Fruit fly (Drosophila melanogaster) whole organism, prepupa: ENCODE data around the gene CG43362.

Experiments
- Blimp-1 ChIP-seq: fragments of 200-800 bp; sonication (Bioruptor generic); optimal IDR thresholded peaks from 3 replicates; lab custom pipeline; 2017; ENCODE audit warnings: missing biosample characterization, missing genetic modification characterization, mild to moderate bottlenecking, moderate library complexity, missing genetic modification reagents
- CG10631 ChIP-seq: fragments of 200-800 bp; sonication (Bioruptor generic); optimal IDR thresholded peaks from 2 replicates; lab custom pipeline; 2016; ENCODE audit warnings: missing biosample characterization, missing genetic modification characterization
- CG10669 ChIP-seq: fragments of 200-800 bp; sonication (Bioruptor generic); optimal IDR thresholded peaks from 3 replicates; lab custom pipeline; 2018; ENCODE audit warnings: missing biosample characterization, mild to moderate bottlenecking, missing genetic modification characterization, moderate library complexity
- CG11762 ChIP-seq: fragments of 200-800 bp; sonication (Bioruptor generic); optimal IDR thresholded peaks from 3 replicates; lab custom pipeline; 2016; ENCODE audit warnings: missing biosample characterization, missing genetic modification characterization; ENCODE audit not compliant: insufficient read depth
- CG1621 ChIP-seq: fragments of 200-800 bp; sonication (Bioruptor generic); optimal IDR thresholded peaks from 3 replicates; lab custom pipeline; 2018; ENCODE audit warnings: missing biosample characterization, mild to moderate bottlenecking, missing genetic modification characterization
- CG16779 ChIP-seq: fragments of 200-800 bp; sonication (Bioruptor generic); optimal IDR thresholded peaks from 3 replicates; lab custom pipeline; 2017; ENCODE audit warnings: missing biosample characterization, mild to moderate bottlenecking, missing genetic modification characterization
- CG31627 ChIP-seq: fragments of 200-800 bp; sonication (Bioruptor generic); optimal IDR thresholded peaks from 3 replicates; lab custom pipeline; 2016; ENCODE audit warnings: missing biosample characterization, missing genetic modification characterization
- CG32006 ChIP-seq: fragments of 200-800 bp; sonication (Bioruptor generic); optimal IDR thresholded peaks from 3 replicates; lab custom pipeline; 2017; ENCODE audit warnings: missing biosample characterization, mild to moderate bottlenecking, missing genetic modification characterization
- CG3919 ChIP-seq: fragments of 200-800 bp; sonication (Bioruptor generic); optimal IDR thresholded peaks from 3 replicates; lab custom pipeline; 2016; ENCODE audit warnings: missing biosample characterization, missing genetic modification characterization
- CG6163 ChIP-seq: fragments of 200-800 bp; sonication (Bioruptor generic); IDR thresholded peaks from 3 replicates; pipeline ENCODE4 v1.3.6; 2022; ENCODE audit warnings: missing biosample characterization, missing genetic modification characterization
- CG6276 ChIP-seq: fragments of 200-800 bp; sonication (Bioruptor generic); optimal IDR thresholded peaks from 2 replicates; lab custom pipeline; 2017; ENCODE audit warnings: missing biosample characterization, mild to moderate bottlenecking, missing genetic modification characterization
- CG6808 ChIP-seq: fragments of 200-800 bp; sonication (Bioruptor generic); optimal IDR thresholded peaks from 3 replicates; lab custom pipeline; 2017; ENCODE audit warnings: missing biosample characterization, missing genetic modification characterization, mild to moderate bottlenecking, moderate library complexity, missing genetic modification reagents
- CG6854 ChIP-seq: fragments of 200-800 bp; sonication (Bioruptor generic); optimal IDR thresholded peaks from 2 replicates; lab custom pipeline; 2017; ENCODE audit warnings: missing biosample characterization, mild to moderate bottlenecking, missing genetic modification characterization
- CG8119 ChIP-seq: fragments of 200-800 bp; sonication (Bioruptor generic); IDR thresholded peaks from 3 replicates; pipeline ENCODE4 v1.3.6; 2022; ENCODE audit warnings: missing biosample characterization, missing genetic modification characterization
- CG8319 ChIP-seq: fragments of 200-800 bp; sonication (Bioruptor generic); optimal IDR thresholded peaks from 3 replicates; lab custom pipeline; 2016; ENCODE audit warnings: missing biosample characterization, missing genetic modification characterization
- CG9139 ChIP-seq: fragments of 200-800 bp; sonication (Bioruptor generic); optimal IDR thresholded peaks from 3 replicates; lab custom pipeline; 2017; ENCODE audit warnings: missing biosample characterization, mild to moderate bottlenecking, missing genetic modification characterization
- Eip75B ChIP-seq: fragments of 200-800 bp; sonication (Bioruptor generic); optimal IDR thresholded peaks from 3 replicates; lab custom pipeline; 2016; ENCODE audit warnings: missing biosample characterization, missing genetic modification characterization
- Ets96B ChIP-seq: fragments of 200-800 bp; optimal IDR thresholded peaks from 2 replicates; lab custom pipeline; 2019; ENCODE audit warnings: missing biosample characterization, mild to moderate bottlenecking, missing genetic modification characterization, moderate library complexity
- Gug ChIP-seq: fragments of 200-800 bp; sonication (Bioruptor generic); IDR thresholded peaks from 2 replicates; pipeline ENCODE4 v1.3.6; 2022; ENCODE audit warnings: missing biosample characterization, missing genetic modification characterization
- Hr38 ChIP-seq: sonication (Bioruptor generic); optimal IDR thresholded peaks from 2 replicates; lab custom pipeline; 2016; ENCODE audit warnings: missing biosample characterization, missing genetic modification characterization
- Hr4 ChIP-seq: fragments of 200-800 bp; sonication (Bioruptor generic); optimal IDR thresholded peaks from 3 replicates; lab custom pipeline; 2016; ENCODE audit warnings: missing biosample characterization, missing genetic modification characterization
- OdsH ChIP-seq: fragments of 200-800 bp; sonication (Bioruptor generic); optimal IDR thresholded peaks from 3 replicates; lab custom pipeline; 2016; ENCODE audit warnings: missing biosample characterization, missing genetic modification characterization
- Sox102F ChIP-seq: fragments of 200-800 bp; sonication (Bioruptor generic); optimal IDR thresholded peaks from 2 replicates; lab custom pipeline; 2016; ENCODE audit warnings: missing biosample characterization, mild to moderate bottlenecking, missing genetic modification characterization
- Sox15 ChIP-seq: fragments of 200-800 bp; sonication (Bioruptor generic); optimal IDR thresholded peaks from 3 replicates; lab custom pipeline; 2016; ENCODE audit warnings: missing biosample characterization, missing genetic modification characterization
- achi ChIP-seq: fragments of 200-800 bp; sonication (Bioruptor generic); optimal IDR thresholded peaks from 3 replicates; lab custom pipeline; 2016; ENCODE audit warnings: missing biosample characterization, missing genetic modification characterization
- acj6 ChIP-seq: fragments of 200-800 bp; sonication (Bioruptor generic); optimal IDR thresholded peaks from 3 replicates; lab custom pipeline; 2016; ENCODE audit warnings: missing biosample characterization, missing genetic modification characterization
- dac ChIP-seq: fragments of 200-800 bp; sonication (Bioruptor generic); optimal IDR thresholded peaks from 2 replicates; lab custom pipeline; 2017; ENCODE audit warnings: missing biosample characterization, mild to moderate bottlenecking, missing genetic modification characterization
- dsx ChIP-seq: fragments of 200-800 bp; optimal IDR thresholded peaks from 3 replicates; lab custom pipeline; 2019; ENCODE audit warnings: missing biosample characterization, mild to moderate bottlenecking, missing genetic modification characterization, moderate library complexity; ENCODE audit not compliant: poor library complexity, severe bottlenecking
- eg ChIP-seq: fragments of 200-800 bp; sonication (Bioruptor generic); IDR thresholded peaks from 3 replicates; pipeline ENCODE4 v1.3.6; 2022; ENCODE audit warnings: missing biosample characterization, missing genetic modification characterization
- fd85E ChIP-seq: fragments of 200-800 bp; sonication (Bioruptor generic); optimal IDR thresholded peaks from 3 replicates; lab custom pipeline; 2016; ENCODE audit warnings: missing biosample characterization, missing genetic modification characterization
- fkh ChIP-seq: fragments of 200-800 bp; sonication (Bioruptor generic); optimal IDR thresholded peaks from 3 replicates; lab custom pipeline; 2017; ENCODE audit warnings: missing biosample characterization, mild to moderate bottlenecking, missing genetic modification characterization, moderate library complexity
- pdm3 ChIP-seq: fragments of 200-800 bp; sonication (Bioruptor generic); optimal IDR thresholded peaks from 3 replicates; lab custom pipeline; 2016; ENCODE audit warnings: missing biosample characterization, missing genetic modification characterization
- salr ChIP-seq, 2 experiments: fragments of 200-800 bp; sonication (Bioruptor generic); optimal IDR thresholded peaks; 3 replicates each; lab custom pipeline; 2016 to 2018; ENCODE audit warnings: missing biosample characterization in 2 of 2, missing genetic modification characterization in 2 of 2, mild to moderate bottlenecking in 1 of 2
- spab ChIP-seq: fragments of 200-800 bp; sonication (Bioruptor generic); optimal IDR thresholded peaks from 2 replicates; lab custom pipeline; 2017; ENCODE audit warnings: missing biosample characterization, mild to moderate bottlenecking, missing genetic modification characterization, missing genetic modification reagents

The CG43362 gene

DNA sequence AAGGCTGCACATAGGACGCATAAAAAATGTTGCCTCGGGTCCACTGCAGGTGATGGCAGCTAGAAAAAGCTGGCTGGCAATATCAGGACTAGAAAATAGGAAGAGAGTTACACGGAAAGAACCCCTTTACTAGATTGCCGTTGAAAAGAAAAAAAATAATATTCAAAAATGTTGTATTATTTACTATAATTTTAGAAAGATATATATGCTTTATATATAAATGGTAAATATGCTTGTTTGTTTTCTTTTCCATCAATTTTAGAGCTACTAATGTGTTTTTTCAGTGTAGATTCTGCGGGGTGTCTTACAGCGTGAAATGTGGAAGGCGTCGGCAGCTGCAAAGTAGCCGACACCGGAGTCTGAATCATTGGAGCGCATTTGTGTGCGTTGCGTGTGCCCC lies 4.1 kb downstream of the CG43362 start (continued):
- TF ChIP-seq dsx (GFP tag; lab: Kevin White, UChicago) (no peak), Sox15 (GFP tag; lab: Kevin White, UChicago) (no peak), CG11762 (GFP tag; lab: Kevin White, UChicago) (no peak), Ets96B (tag; lab: Kevin White, UChicago) (peak; percentile 1), CG8119 (GFP tag; lab: Robert Waterston, UW) (0 out of 3 replicates have a peak, but pooled peaks have one; percentile 42), Hr4 (GFP tag; lab: Kevin White, UChicago) (no peak), CG8319 (GFP tag; lab: Kevin White, UChicago) (no peak), CG6163 (GFP tag; lab: Robert Waterston, UW) (peak; percentile 46; the same call in 1 of the 3 replicates), spab (GFP tag; lab: Kevin White, UChicago) (peak; percentile 9), CG9139 (GFP tag; lab: Kevin White, UChicago) (no peak), CG32006 (GFP tag; lab: Kevin White, UChicago) (peak; percentile 33), CG6854 (GFP tag; lab: Kevin White, UChicago) (no peak), pdm3 (no peak), CG31627 (GFP tag; lab: Kevin White, UChicago) (no peak), CG16779 (tag; lab: Kevin White, UChicago) (no peak), CG3919 (GFP tag; lab: Kevin White, UChicago) (no peak), acj6 (GFP tag; lab: Kevin White, UChicago) (no peak)

DNA sequence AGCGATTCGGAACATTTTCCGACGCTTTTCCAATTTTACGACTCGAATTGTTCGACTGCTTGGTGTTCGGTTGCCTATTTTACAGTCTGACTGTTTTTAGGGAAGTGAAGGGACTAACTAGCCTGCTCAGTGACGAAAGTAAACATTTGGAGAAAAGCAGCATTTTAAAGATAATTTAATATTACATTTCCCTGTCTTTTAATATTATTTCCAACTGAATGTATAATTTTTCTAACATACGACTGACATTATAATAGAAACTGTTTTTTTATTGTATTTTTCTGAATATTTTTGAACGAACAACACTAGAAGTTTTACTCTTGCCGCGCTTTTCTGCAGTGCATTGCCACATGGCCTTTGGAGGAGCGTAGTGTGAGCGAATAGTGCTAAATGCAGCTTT lies 5.6 kb downstream of the CG43362 start, which contains the start of gene CG31787:
TSS of gene CG31787 (minus strand) at position 101 of the 400 bp plus-strand sequence.
- TF ChIP-seq CG10631 (GFP tag; lab: Kevin White, UChicago) (no peak), CG6808 (GFP tag; lab: Kevin White, UChicago) (no peak), CG1621 (tag; lab: Kevin White, UChicago) (no peak), acj6 (GFP tag; lab: Kevin White, UChicago) (no peak), Eip75B (GFP tag; lab: Kevin White, UChicago) (no peak), spab (GFP tag; lab: Kevin White, UChicago) (no peak)

DNA sequence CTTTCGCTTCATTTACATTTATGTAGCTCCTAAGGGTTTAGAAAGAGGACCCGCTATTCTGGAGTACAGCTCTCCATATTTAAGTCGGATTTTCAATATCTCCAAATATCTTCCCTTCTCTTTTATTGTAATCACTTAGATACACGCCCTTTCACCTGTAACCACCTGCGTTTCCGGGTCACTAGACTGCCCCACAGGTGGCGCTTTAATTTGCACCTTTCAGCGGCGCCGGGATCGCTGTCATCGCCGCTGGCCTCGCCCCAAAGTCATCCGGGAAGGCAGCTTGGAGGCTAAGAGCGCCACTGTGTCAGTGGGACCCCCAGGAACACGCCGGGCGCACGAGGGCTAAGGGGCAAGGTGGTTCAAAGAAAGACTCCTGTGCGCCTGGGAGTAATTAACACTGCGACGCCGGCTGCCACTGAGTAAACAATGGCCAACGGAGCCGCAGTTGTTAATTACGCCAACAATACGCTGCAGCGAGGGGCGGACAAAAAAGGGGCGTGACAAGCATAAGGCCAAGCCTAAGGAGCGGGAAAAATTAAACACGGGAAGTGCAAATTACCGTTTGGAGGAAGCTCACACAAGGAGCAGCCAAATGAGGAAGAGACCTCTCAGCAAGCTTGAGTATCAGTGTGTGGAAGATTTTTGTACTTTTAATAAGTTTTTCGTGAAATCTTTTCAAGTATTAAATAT lies 7.0 kb downstream of the CG43362 start:
- TF ChIP-seq Gug = no peak

DNA sequence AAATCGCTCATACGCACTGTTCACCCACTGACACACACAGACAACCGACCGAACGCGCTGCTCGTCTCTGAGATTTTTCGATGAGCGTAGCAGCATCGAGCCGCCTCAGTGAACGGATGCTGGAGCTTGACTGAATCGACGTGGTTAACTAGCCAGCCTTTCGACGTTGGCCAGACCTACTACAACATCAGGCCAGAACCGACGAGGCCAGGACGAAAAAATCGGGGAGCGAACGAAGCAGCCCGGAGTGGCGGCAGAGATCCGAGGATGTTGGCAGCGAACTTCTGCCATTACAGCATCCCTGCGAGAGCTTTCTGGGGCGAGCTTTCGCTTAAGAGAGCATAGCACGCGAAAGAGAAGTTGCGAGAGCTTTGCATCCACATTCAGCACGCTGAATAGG lies 15.6 kb downstream of the CG43362 start, which contains the start of gene CG42750:
TSS of gene CG42750 (minus strand) at position 108 of the 400 bp plus-strand sequence.
- TF ChIP-seq salr (GFP tag; optimal IDR thresholded peaks at IDR 0.05; lab: Kevin White, UChicago) (no peak), fkh (GFP tag; lab: Kevin White, UChicago) (no peak), CG16779 (tag; lab: Kevin White, UChicago) (no peak), CG10631 (GFP tag; lab: Kevin White, UChicago) (no peak), achi (GFP tag; lab: Kevin White, UChicago) (no peak), Blimp-1 (GFP tag; lab: Kevin White, UChicago) (no peak), Gug (no peak), CG32006 (GFP tag; lab: Kevin White, UChicago) (no peak), CG6163 (GFP tag; lab: Robert Waterston, UW) (no peak), OdsH (GFP tag; lab: Kevin White, UChicago) (no peak), Hr38 (no peak), fd85E (no peak), eg (GFP tag; lab: Robert Waterston, UW) (no peak), spab (GFP tag; lab: Kevin White, UChicago) (no peak), CG6854 (GFP tag; lab: Kevin White, UChicago) (no peak), CG6276 (GFP tag; lab: Kevin White, UChicago) (no peak), Sox102F (GFP tag; lab: Kevin White, UChicago) (no peak), dac (GFP tag; lab: Kevin White, UChicago) (no peak), CG10669 (no peak)
- TF ChIP-seq, all 60 proteins: peak for 0
